Worm (Caenorhabditis elegans): Measurements from ENCODE around the gene bckd-1A.

DNA sequence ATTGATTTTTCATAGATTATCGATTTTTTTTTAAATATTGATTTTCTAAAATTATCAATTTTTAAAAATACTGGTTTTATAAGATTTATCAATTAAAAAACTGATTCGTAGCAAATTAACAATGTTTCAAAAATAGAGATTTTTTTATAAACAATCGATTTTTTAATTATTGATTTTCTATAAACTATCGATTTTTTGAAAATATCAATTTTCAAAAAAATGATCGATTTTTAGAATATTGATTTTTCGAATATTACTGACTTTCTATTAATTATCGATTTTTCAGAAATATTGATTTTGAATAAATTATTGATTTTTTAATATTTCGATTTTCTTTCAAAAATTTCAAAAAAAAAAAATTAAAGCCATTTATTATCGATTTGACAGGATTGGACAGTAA lies 19.7 kb downstream of the bckd-1A start:
- TF ChIP-seq nhr-23 (tag; optimal IDR thresholded peaks at IDR 0.05) (no peak), aly-2 (tag; optimal IDR thresholded peaks at IDR 0.05) (no peak)
